Fruit fly (Drosophila melanogaster) whole organism, embryonic: Measurements from ENCODE around the gene CG43630.

Source experiments
- B-H2 ChIP-seq: fragments of 200-800 bp; sonication (Bioruptor generic); optimal IDR thresholded peaks from 2 replicates; lab custom pipeline; 2018; ENCODE audit warnings: missing biosample characterization, mild to moderate bottlenecking, missing genetic modification characterization
- Bteb2 ChIP-seq: fragments of 200-800 bp; sonication (Bioruptor generic); optimal IDR thresholded peaks from 2 replicates; lab custom pipeline; 2016; ENCODE audit warnings: missing biosample characterization, missing genetic modification characterization
- CG10366 ChIP-seq: fragments of 200-800 bp; sonication (Bioruptor generic); IDR thresholded peaks from 2 replicates; pipeline ENCODE4 v1.3.6; 2022; ENCODE audit warnings: missing biosample characterization, missing genetic modification characterization
- CG1233 ChIP-seq: fragments of 200-800 bp; sonication (Bioruptor generic); optimal IDR thresholded peaks from 4 replicates; lab custom pipeline; 2018; ENCODE audit warnings: missing biosample characterization, mild to moderate bottlenecking, missing genetic modification characterization
- CG13424 ChIP-seq: fragments of 200-800 bp; sonication (Bioruptor generic); optimal IDR thresholded peaks from 2 replicates; lab custom pipeline; 2019; ENCODE audit warnings: missing biosample characterization, mild to moderate bottlenecking, missing genetic modification characterization, moderate library complexity
- CG17361 ChIP-seq: fragments of 200-800 bp; sonication (Bioruptor generic); IDR thresholded peaks from 3 replicates; pipeline ENCODE4 v1.3.6; 2022; ENCODE audit warnings: missing biosample characterization, missing genetic modification characterization
- CG18262 ChIP-seq: fragments of 200-800 bp; optimal IDR thresholded peaks from 3 replicates; lab custom pipeline; 2019; ENCODE audit warnings: missing biosample characterization, mild to moderate bottlenecking, missing genetic modification characterization, moderate library complexity
- CG18476 ChIP-seq: fragments of 200-800 bp; sonication (Bioruptor generic); optimal IDR thresholded peaks from 2 replicates; lab custom pipeline; 2016; ENCODE audit warnings: missing biosample characterization, mild to moderate bottlenecking, missing genetic modification characterization
- CG18619 ChIP-seq: fragments of 200-800 bp; sonication (Bioruptor generic); optimal IDR thresholded peaks from 3 replicates; lab custom pipeline; 2017; ENCODE audit warnings: missing biosample characterization, mild to moderate bottlenecking, missing genetic modification characterization
- CG18764 ChIP-seq: fragments of 200-800 bp; sonication (Bioruptor generic); optimal IDR thresholded peaks from 3 replicates; lab custom pipeline; 2016; ENCODE audit warnings: missing biosample characterization, missing genetic modification characterization
- CG2120 ChIP-seq: fragments of 200-800 bp; sonication (Bioruptor generic); optimal IDR thresholded peaks from 3 replicates; lab custom pipeline; 2016; ENCODE audit warnings: missing biosample characterization, missing genetic modification characterization
- CG2678 ChIP-seq: fragments of 200-800 bp; sonication (Bioruptor generic); optimal IDR thresholded peaks from 3 replicates; lab custom pipeline; 2019; ENCODE audit warnings: missing biosample characterization, mild to moderate bottlenecking, missing genetic modification characterization, moderate library complexity
- CG2875 ChIP-seq: fragments of 200-800 bp; sonication (Bioruptor generic); optimal IDR thresholded peaks from 2 replicates; lab custom pipeline; 2017; ENCODE audit warnings: missing biosample characterization, mild to moderate bottlenecking, missing genetic modification characterization, missing genetic modification reagents
- CG30403 ChIP-seq: fragments of 200-800 bp; sonication (Bioruptor generic); optimal IDR thresholded peaks from 3 replicates; lab custom pipeline; 2016; ENCODE audit warnings: missing biosample characterization, missing genetic modification characterization
- CG7556 ChIP-seq: fragments of 200-800 bp; sonication (Bioruptor generic); optimal IDR thresholded peaks from 2 replicates; lab custom pipeline; 2017; ENCODE audit warnings: missing biosample characterization, mild to moderate bottlenecking, missing genetic modification characterization
- CG7928 ChIP-seq: fragments of 200-800 bp; sonication (Bioruptor generic); optimal IDR thresholded peaks from 2 replicates; lab custom pipeline; 2017; ENCODE audit warnings: missing biosample characterization, mild to moderate bottlenecking, missing genetic modification characterization
- CG8281 ChIP-seq: fragments of 200-800 bp; sonication (Bioruptor generic); optimal IDR thresholded peaks from 2 replicates; lab custom pipeline; 2018; ENCODE audit warnings: missing biosample characterization, mild to moderate bottlenecking, missing genetic modification characterization, moderate library complexity
- CG8388 ChIP-seq: fragments of 200-800 bp; sonication (Bioruptor generic); optimal IDR thresholded peaks from 2 replicates; lab custom pipeline; 2019; ENCODE audit warnings: missing biosample characterization, mild to moderate bottlenecking, missing genetic modification characterization, moderate library complexity
- CG9215 ChIP-seq: fragments of 200-800 bp; sonication (Bioruptor generic); IDR thresholded peaks from 2 replicates; pipeline ENCODE4 v1.3.6; 2022; ENCODE audit warnings: missing biosample characterization, missing genetic modification characterization
- CG9932 ChIP-seq: fragments of 200-800 bp; sonication (Bioruptor generic); IDR thresholded peaks from 2 replicates; pipeline ENCODE4 v1.3.6; 2022; ENCODE audit warnings: missing biosample characterization, missing genetic modification characterization
- CHES-1-like ChIP-seq: fragments of 200-800 bp; sonication (Bioruptor generic); optimal IDR thresholded peaks from 2 replicates; lab custom pipeline; 2016; ENCODE audit warnings: missing biosample characterization, missing genetic modification characterization
- CTCF ChIP-seq: fragments of 200-800 bp; sonication (Bioruptor generic); optimal IDR thresholded peaks from 2 replicates; lab custom pipeline; 2017; ENCODE audit warnings: missing biosample characterization, mild to moderate bottlenecking, missing genetic modification characterization, moderate library complexity
- Chrac-16 ChIP-seq: fragments of 200-800 bp; sonication (Bioruptor generic); optimal IDR thresholded peaks from 3 replicates; lab custom pipeline; 2016; ENCODE audit warnings: missing biosample characterization, missing genetic modification characterization
- Dp ChIP-seq: fragments of 200-800 bp; sonication (Bioruptor generic); optimal IDR thresholded peaks from 2 replicates; lab custom pipeline; 2018; ENCODE audit warnings: missing biosample characterization, mild to moderate bottlenecking, missing genetic modification characterization, moderate library complexity
- Elba2 ChIP-seq: fragments of 200-800 bp; sonication (Bioruptor generic); optimal IDR thresholded peaks from 3 replicates; lab custom pipeline; 2016; ENCODE audit warnings: missing biosample characterization, missing genetic modification characterization
- Med ChIP-seq: fragments of 200-800 bp; sonication (Bioruptor generic); peaks from one replicate; lab custom pipeline; 2016; ENCODE audit warnings: missing biosample characterization, missing genetic modification characterization, mild to moderate bottlenecking, inconsistent platforms, moderate library complexity
- Nf-YB ChIP-seq: fragments of 200-800 bp; sonication (Bioruptor generic); optimal IDR thresholded peaks from 3 replicates; lab custom pipeline; 2019; ENCODE audit warnings: missing biosample characterization, mild to moderate bottlenecking, missing genetic modification characterization, moderate library complexity
- PHDP ChIP-seq: fragments of 200-800 bp; sonication (Bioruptor generic); optimal IDR thresholded peaks from 3 replicates; lab custom pipeline; 2018; ENCODE audit warnings: missing biosample characterization, mild to moderate bottlenecking, missing genetic modification characterization, moderate library complexity
- Ravus ChIP-seq: fragments of 200-800 bp; sonication (Bioruptor generic); IDR thresholded peaks from 2 replicates; pipeline ENCODE4 v1.3.6; 2022; ENCODE audit warnings: missing biosample characterization, missing genetic modification characterization
- ap ChIP-seq: fragments of 200-800 bp; sonication (Bioruptor generic); IDR thresholded peaks from 2 replicates; pipeline ENCODE4 v1.3.6; 2022; ENCODE audit warnings: missing biosample characterization, missing genetic modification characterization
- bcd ChIP-seq: fragments of 200-800 bp; sonication (Bioruptor generic); optimal IDR thresholded peaks from 2 replicates; lab custom pipeline; 2017; ENCODE audit warnings: missing biosample characterization, mild to moderate bottlenecking, missing genetic modification characterization
- bowl ChIP-seq: fragments of 200-800 bp; sonication (Bioruptor generic); IDR thresholded peaks from 2 replicates; pipeline ENCODE4 v1.3.6; 2022; ENCODE audit warnings: missing biosample characterization, missing genetic modification characterization
- caup ChIP-seq: fragments of 200-800 bp; sonication (Bioruptor generic); optimal IDR thresholded peaks from 3 replicates; lab custom pipeline; 2017; ENCODE audit warnings: missing biosample characterization, mild to moderate bottlenecking, missing genetic modification characterization, moderate library complexity; ENCODE audit not compliant: severe bottlenecking
- chinmo ChIP-seq: fragments of 200-800 bp; sonication (Bioruptor generic); IDR thresholded peaks from 4 replicates; pipeline ENCODE4 v1.3.6; 2022; ENCODE audit warnings: missing biosample characterization, missing genetic modification characterization; ENCODE audit not compliant: partially characterized antibody
- ci ChIP-seq: fragments of 200-800 bp; sonication (Bioruptor generic); IDR thresholded peaks from 3 replicates; pipeline ENCODE4 v1.3.6; 2022; ENCODE audit warnings: missing biosample characterization, missing genetic modification characterization
- croc ChIP-seq: fragments of 200-800 bp; sonication (Bioruptor generic); conservative IDR thresholded peaks from 3 replicates; pipeline ENCODE4 v1.3.6; 2022; ENCODE audit warnings: missing biosample characterization, missing genetic modification characterization
- gem ChIP-seq: fragments of 200-800 bp; sonication (Bioruptor generic); optimal IDR thresholded peaks from 2 replicates; lab custom pipeline; 2019; ENCODE audit warnings: missing biosample characterization, mild to moderate bottlenecking, missing genetic modification characterization, moderate library complexity
- gsb ChIP-seq: fragments of 200-800 bp; sonication (Bioruptor generic); IDR thresholded peaks from 2 replicates; pipeline ENCODE4 v1.3.6; 2022; ENCODE audit warnings: missing biosample characterization, missing genetic modification characterization
- ind ChIP-seq: fragments of 200-800 bp; sonication (Bioruptor generic); optimal IDR thresholded peaks from 3 replicates; lab custom pipeline; 2016; ENCODE audit warnings: missing biosample characterization, missing genetic modification characterization
- nerfin-1 ChIP-seq: fragments of 200-800 bp; sonication (Bioruptor generic); optimal IDR thresholded peaks from 3 replicates; lab custom pipeline; 2019; ENCODE audit warnings: missing biosample characterization, mild to moderate bottlenecking, missing genetic modification characterization, moderate library complexity
- org-1 ChIP-seq: fragments of 200-800 bp; sonication (Bioruptor generic); optimal IDR thresholded peaks from 2 replicates; lab custom pipeline; 2017; ENCODE audit warnings: missing biosample characterization, missing genetic modification characterization
- pho ChIP-seq: fragments of 200-800 bp; sonication (Bioruptor generic); optimal IDR thresholded peaks from 2 replicates; lab custom pipeline; 2016; ENCODE audit warnings: missing biosample characterization, missing genetic modification characterization
- ro ChIP-seq: fragments of 200-800 bp; sonication (Bioruptor generic); IDR thresholded peaks from 2 replicates; pipeline ENCODE4 v1.3.6; 2022; ENCODE audit warnings: missing biosample characterization, missing genetic modification characterization
- salm ChIP-seq: fragments of 200-800 bp; sonication (Bioruptor generic); optimal IDR thresholded peaks from 2 replicates; lab custom pipeline; 2018; ENCODE audit warnings: missing biosample characterization, mild to moderate bottlenecking, missing genetic modification characterization
- sc ChIP-seq, 3 experiments: fragments of >200 bp in 2 of 3; fragments of 200-800 bp in 1 of 3; sonication (Bioruptor generic) in 1 of 3; optimal IDR thresholded peaks; 2 replicates in 2 of 3; 3 replicates in 1 of 3; lab custom pipeline; 2017; ENCODE audit warnings: mild to moderate bottlenecking in 1 of 3, missing biosample characterization in 1 of 3, missing genetic modification characterization in 1 of 3, missing genetic modification reagents in 1 of 3
- sens ChIP-seq: fragments of 200-800 bp; sonication (Bioruptor generic); peaks from one replicate; lab custom pipeline; 2016; ENCODE audit warnings: missing biosample characterization, missing genetic modification characterization
- sob ChIP-seq: fragments of 200-800 bp; sonication (Bioruptor generic); IDR thresholded peaks from 2 replicates; pipeline ENCODE4 v1.3.6; 2022; ENCODE audit warnings: missing biosample characterization, missing genetic modification characterization
- stc ChIP-seq: fragments of 200-800 bp; sonication (Bioruptor generic); IDR thresholded peaks from 2 replicates; pipeline ENCODE4 v1.3.6; 2022; ENCODE audit warnings: missing biosample characterization, missing genetic modification characterization
- sug ChIP-seq: fragments of 200-800 bp; optimal IDR thresholded peaks from 2 replicates; lab custom pipeline; 2019; ENCODE audit warnings: missing biosample characterization, mild to moderate bottlenecking, missing genetic modification characterization, moderate library complexity
- usp ChIP-seq: fragments of >200 bp; optimal IDR thresholded peaks from 2 replicates; lab custom pipeline; 2017; ENCODE audit warnings: missing biosample characterization, missing genetic modification characterization

Gene CG43630

DNA sequence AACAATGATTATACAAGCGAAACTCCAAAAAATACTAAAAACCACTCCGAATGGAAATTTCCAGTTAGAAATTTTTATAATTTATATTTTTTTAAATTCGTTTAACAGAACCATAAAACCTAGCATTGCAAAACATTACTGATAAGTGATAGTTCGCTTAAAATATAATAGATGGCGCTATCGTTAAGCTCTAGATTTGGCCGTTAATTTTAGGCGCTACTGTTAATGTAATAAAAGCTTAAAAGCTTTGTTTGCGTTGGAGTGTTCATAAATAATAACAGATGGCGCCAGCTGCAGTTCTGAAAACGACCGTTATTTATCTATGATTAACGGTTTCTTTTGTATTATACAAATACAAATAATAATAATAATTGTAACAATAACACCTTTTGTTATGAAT, 47.7 kb upstream of the CG43630 start (continued):
- TF ChIP-seq gsb (GFP tag; lab: Robert Waterston, UW) (no peak), B-H2 (GFP tag; lab: Kevin White, UChicago) (peak; percentile 25), CG1233 (no peak), bowl (GFP tag; lab: Robert Waterston, UW) (no peak), croc (GFP tag; lab: Robert Waterston, UW) (no peak), CTCF (GFP tag; lab: Kevin White, UChicago) (peak; percentile 97), CHES-1-like (no peak), ci (peak; percentile 23; the same call in 1 of the 3 replicates), CG8388 (peak; percentile 49), CG18262 (peak; percentile 24), CG2875 (GFP tag; lab: Kevin White, UChicago) (no peak), CG2120 (GFP tag; lab: Kevin White, UChicago) (peak; percentile 3), sob (GFP tag; lab: Robert Waterston, UW) (0 out of 2 replicates have a peak, but pooled peaks have one; percentile 11), CG17361 (GFP tag; lab: Robert Waterston, UW) (0 out of 3 replicates have a peak, but pooled peaks have one; percentile 25), Bteb2 (GFP tag; lab: Kevin White, UChicago) (no peak), CG9215 (no peak), sens (GFP tag; lab: Kevin White, UChicago) (peak; percentile 51), CG30403 (GFP tag; lab: Kevin White, UChicago) (peak; percentile 2), Dp (GFP tag; lab: Kevin White, UChicago) (peak; percentile 9), chinmo (GFP tag; lab: Robert Waterston, UW) (peak; percentile 53; the same call in 1 of the 4 replicates), sug (tag; lab: Kevin White, UChicago) (peak; percentile 10), Med (GFP tag; lab: Kevin White, UChicago) (peak; percentile 80), Chrac-16 (GFP tag; lab: Kevin White, UChicago) (no peak), PHDP (tag; lab: Kevin White, UChicago) (peak; percentile 23), caup (GFP tag; lab: Kevin White, UChicago) (peak; percentile 6), CG18619 (no peak), ro (no peak)

DNA sequence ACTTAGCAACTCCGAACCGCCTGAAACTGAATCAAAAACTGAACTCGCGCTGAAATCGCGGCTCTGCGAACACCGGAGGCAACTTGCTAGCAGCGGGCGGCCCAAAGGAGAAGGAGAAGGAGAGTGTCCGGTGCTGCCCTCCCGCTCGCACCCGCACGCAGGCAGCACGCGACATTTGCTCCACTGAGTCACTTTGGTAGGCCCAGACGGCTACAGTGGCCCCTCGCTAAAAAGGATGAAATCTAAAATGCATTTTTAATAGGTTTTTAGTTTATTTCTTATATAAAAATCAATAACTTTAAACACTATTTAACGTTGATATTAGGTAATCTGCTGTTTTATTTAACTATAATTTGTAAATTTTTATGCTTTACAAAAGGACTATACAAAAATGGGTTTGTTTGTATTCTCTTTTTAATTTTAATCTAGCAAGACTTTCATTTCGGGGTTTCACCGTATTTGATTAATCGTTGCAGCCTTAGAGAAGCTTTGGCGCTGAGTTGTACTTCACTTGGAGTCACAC, 46.4 kb upstream of the CG43630 start, which contains the start of gene Men:
Gene Men (minus strand): TSS at position 51 of the 523 bp plus-strand sequence.
- TF ChIP-seq CG7928 (no peak), sc (optimal IDR thresholded peaks at IDR 0.05; lab: Kevin White, UChicago) (no peak), sc (GFP tag; optimal IDR thresholded peaks at IDR 0.05; lab: Kevin White, UChicago) (peak; percentile 41), nerfin-1 (tag; lab: Kevin White, UChicago) (peak; percentile 58), CG8281 (tag; lab: Kevin White, UChicago) (peak; percentile 2), pho (GFP tag; lab: Kevin White, UChicago) (no peak), CG9932 (0 out of 2 replicates have a peak, but pooled peaks have one; percentile 9), Nf-YB (GFP tag; lab: Kevin White, UChicago) (peak; percentile 19), stc (GFP tag; lab: Robert Waterston, UW) (peak; percentile 64), gem (tag; lab: Kevin White, UChicago) (peak; percentile 83), CG18764 (GFP tag; lab: Kevin White, UChicago) (peak; percentile 29), gsb (GFP tag; lab: Robert Waterston, UW) (0 out of 2 replicates have a peak, but pooled peaks have one; percentile 16), usp (GFP tag; lab: Kevin White, UChicago) (no peak), CG30403 (GFP tag; lab: Kevin White, UChicago) (peak; percentile 61), CG7556 (GFP tag; lab: Kevin White, UChicago) (peak; percentile 78), CG13424 (tag; lab: Kevin White, UChicago) (peak; percentile 82), ap (GFP tag; lab: Robert Waterston, UW) (peak; percentile 37; the same call in 1 of the 2 replicates), Elba2 (GFP tag; lab: Kevin White, UChicago) (no peak), B-H2 (GFP tag; lab: Kevin White, UChicago) (no peak), CG10366 (GFP tag; lab: Robert Waterston, UW) (peak; percentile 54), org-1 (GFP tag; lab: Kevin White, UChicago) (peak; percentile 32), ind (GFP tag; lab: Kevin White, UChicago) (peak; percentile 55), salm (tag; lab: Kevin White, UChicago) (peak; percentile 49), CG2678 (tag; lab: Kevin White, UChicago) (peak; percentile 85), Ravus (GFP tag; lab: Robert Waterston, UW) (no peak), bcd (GFP tag; lab: Kevin White, UChicago) (peak; percentile 61), CG17361 (GFP tag; lab: Robert Waterston, UW) (peak; percentile 81), CG18476 (GFP tag; lab: Kevin White, UChicago) (peak; percentile 48)
